Fruit fly (Drosophila melanogaster) whole organism, embryonic: ENCODE measurements around the gene CG34429.

Experiments used
- Abd-B ChIP-seq: fragments of 200-800 bp; sonication (Bioruptor generic); optimal IDR thresholded peaks from 2 replicates; lab custom pipeline; 2018; ENCODE audit warnings: missing biosample characterization, mild to moderate bottlenecking, missing genetic modification characterization, moderate library complexity
- Aef1 ChIP-seq: fragments of 200-800 bp; sonication (Bioruptor generic); IDR thresholded peaks from 3 replicates; pipeline ENCODE4 v1.3.6; 2022; ENCODE audit warnings: missing biosample characterization, missing genetic modification characterization
- Atf-2 ChIP-seq: fragments of 200-800 bp; sonication (Bioruptor generic); optimal IDR thresholded peaks from 2 replicates; lab custom pipeline; 2016; ENCODE audit warnings: missing biosample characterization, missing genetic modification characterization
- CG10366 ChIP-seq: fragments of 200-800 bp; sonication (Bioruptor generic); IDR thresholded peaks from 2 replicates; pipeline ENCODE4 v1.3.6; 2022; ENCODE audit warnings: missing biosample characterization, missing genetic modification characterization
- CG11504 ChIP-seq: fragments of 200-800 bp; sonication (Bioruptor generic); optimal IDR thresholded peaks from 3 replicates; lab custom pipeline; 2019; ENCODE audit warnings: missing biosample characterization, mild to moderate bottlenecking, missing genetic modification characterization, moderate library complexity
- CG1233 ChIP-seq: fragments of 200-800 bp; sonication (Bioruptor generic); optimal IDR thresholded peaks from 4 replicates; lab custom pipeline; 2018; ENCODE audit warnings: missing biosample characterization, mild to moderate bottlenecking, missing genetic modification characterization
- CG13424 ChIP-seq: fragments of 200-800 bp; sonication (Bioruptor generic); optimal IDR thresholded peaks from 2 replicates; lab custom pipeline; 2019; ENCODE audit warnings: missing biosample characterization, mild to moderate bottlenecking, missing genetic modification characterization, moderate library complexity
- CG13775 ChIP-seq: fragments of 200-800 bp; sonication (Bioruptor generic); optimal IDR thresholded peaks from 3 replicates; lab custom pipeline; 2017; ENCODE audit warnings: missing biosample characterization, mild to moderate bottlenecking, missing genetic modification characterization
- CG13894 ChIP-seq: fragments of 200-800 bp; sonication (Bioruptor generic); optimal IDR thresholded peaks from 3 replicates; lab custom pipeline; 2018; ENCODE audit warnings: missing biosample characterization, mild to moderate bottlenecking, missing genetic modification characterization, moderate library complexity
- CG14441 ChIP-seq: fragments of 200-800 bp; sonication (Bioruptor generic); IDR thresholded peaks from 2 replicates; pipeline ENCODE4 v1.3.6; 2022; ENCODE audit warnings: missing biosample characterization, missing genetic modification characterization
- CG14710 ChIP-seq: fragments of 200-800 bp; sonication (Bioruptor generic); optimal IDR thresholded peaks from 3 replicates; lab custom pipeline; 2019; ENCODE audit warnings: missing biosample characterization, mild to moderate bottlenecking, missing genetic modification characterization, moderate library complexity
- CG17359 ChIP-seq: fragments of 200-800 bp; sonication (Bioruptor generic); optimal IDR thresholded peaks from 3 replicates; lab custom pipeline; 2018; ENCODE audit warnings: missing biosample characterization, mild to moderate bottlenecking, missing genetic modification characterization, moderate library complexity
- CG31224 ChIP-seq: fragments of 200-800 bp; sonication (Bioruptor generic); IDR thresholded peaks from 2 replicates; pipeline ENCODE4 v1.3.6; 2022; ENCODE audit warnings: missing biosample characterization, missing genetic modification characterization
- CG32772 ChIP-seq: fragments of 200-800 bp; sonication (Bioruptor generic); IDR thresholded peaks from 2 replicates; pipeline ENCODE4 v1.3.6; 2022; ENCODE audit warnings: missing biosample characterization, missing genetic modification characterization
- CG33213 ChIP-seq: fragments of 200-800 bp; sonication (Bioruptor generic); optimal IDR thresholded peaks from 3 replicates; lab custom pipeline; 2016; ENCODE audit warnings: missing biosample characterization, missing genetic modification characterization
- CG3838 ChIP-seq: fragments of 200-800 bp; sonication (Bioruptor generic); optimal IDR thresholded peaks from 3 replicates; lab custom pipeline; 2016; ENCODE audit warnings: missing biosample characterization, missing genetic modification characterization
- CG5180 ChIP-seq: fragments of 200-800 bp; sonication (Bioruptor generic); optimal IDR thresholded peaks from 3 replicates; lab custom pipeline; 2017; ENCODE audit warnings: missing biosample characterization, missing genetic modification characterization, mild to moderate bottlenecking, moderate library complexity, missing genetic modification reagents
- CG6765 ChIP-seq: fragments of 200-800 bp; sonication (Bioruptor generic); optimal IDR thresholded peaks from 3 replicates; lab custom pipeline; 2017; ENCODE audit warnings: missing biosample characterization, mild to moderate bottlenecking, missing genetic modification characterization
- CG8388 ChIP-seq: fragments of 200-800 bp; sonication (Bioruptor generic); optimal IDR thresholded peaks from 2 replicates; lab custom pipeline; 2019; ENCODE audit warnings: missing biosample characterization, mild to moderate bottlenecking, missing genetic modification characterization, moderate library complexity
- CG9876 ChIP-seq: fragments of 200-800 bp; sonication (Bioruptor generic); optimal IDR thresholded peaks from 2 replicates; lab custom pipeline; 2016; ENCODE audit warnings: missing biosample characterization, missing genetic modification characterization
- Dek ChIP-seq: fragments of 200-800 bp; sonication (Bioruptor generic); optimal IDR thresholded peaks from 3 replicates; lab custom pipeline; 2019; ENCODE audit warnings: missing biosample characterization, mild to moderate bottlenecking, missing genetic modification characterization, moderate library complexity
- Dfd ChIP-seq, 2 experiments: fragments of >200 bp; optimal IDR thresholded peaks; 2 replicates each; lab custom pipeline; 2017; ENCODE audit warnings: missing biosample characterization in 2 of 2, missing genetic modification characterization in 2 of 2
- GATAe ChIP-seq: fragments of 200-800 bp; sonication (Bioruptor generic); conservative IDR thresholded peaks from 2 replicates; pipeline ENCODE4 v1.3.6; 2022; ENCODE audit warnings: missing biosample characterization, missing genetic modification characterization
- Hr39 ChIP-seq: fragments of >200 bp; optimal IDR thresholded peaks from 2 replicates; lab custom pipeline; 2017
- Hr78 ChIP-seq, 2 experiments: fragments of 200-800 bp in 1 of 2; fragments of >200 bp in 1 of 2; sonication (Bioruptor generic) in 1 of 2; optimal IDR thresholded peaks; 2 replicates each; lab custom pipeline; 2017 to 2019; ENCODE audit warnings: missing biosample characterization in 2 of 2, missing genetic modification characterization in 2 of 2, mild to moderate bottlenecking in 1 of 2, moderate library complexity in 1 of 2
- MESR4 ChIP-seq: fragments of 200-800 bp; sonication (Bioruptor generic); optimal IDR thresholded peaks from 2 replicates; lab custom pipeline; 2018; ENCODE audit warnings: missing biosample characterization, mild to moderate bottlenecking, missing genetic modification characterization, moderate library complexity
- MTF-1 ChIP-seq: fragments of 200-800 bp; sonication (Bioruptor generic); optimal IDR thresholded peaks from 2 replicates; lab custom pipeline; 2018; ENCODE audit warnings: missing biosample characterization, mild to moderate bottlenecking, missing genetic modification characterization, borderline replicate concordance
- NFAT ChIP-seq: fragments of 200-800 bp; sonication (Bioruptor generic); IDR thresholded peaks from 2 replicates; pipeline ENCODE4 v1.3.6; 2022; ENCODE audit warnings: missing biosample characterization, missing genetic modification characterization
- Rfx ChIP-seq: fragments of 200-800 bp; sonication (Bioruptor generic); IDR thresholded peaks from 2 replicates; pipeline ENCODE4 v1.3.6; 2022; ENCODE audit warnings: missing biosample characterization, missing genetic modification characterization
- Six4 ChIP-seq: fragments of 200-800 bp; sonication (Bioruptor generic); optimal IDR thresholded peaks from 2 replicates; lab custom pipeline; 2016; ENCODE audit warnings: missing biosample characterization, missing genetic modification characterization
- al ChIP-seq: fragments of 200-800 bp; sonication (Bioruptor generic); IDR thresholded peaks from 2 replicates; pipeline ENCODE4 v1.3.6; 2022; ENCODE audit warnings: missing biosample characterization, missing genetic modification characterization
- chm ChIP-seq: fragments of 200-800 bp; sonication (Bioruptor generic); IDR thresholded peaks from 2 replicates; pipeline ENCODE4 v1.3.6; 2022; ENCODE audit warnings: missing biosample characterization, missing genetic modification characterization
- crol ChIP-seq: fragments of 200-800 bp; sonication (Bioruptor generic); IDR thresholded peaks from 2 replicates; pipeline ENCODE4 v1.3.6; 2022; ENCODE audit warnings: missing biosample characterization, missing genetic modification characterization
- danr ChIP-seq: fragments of 200-800 bp; sonication (Bioruptor generic); IDR thresholded peaks from 2 replicates; pipeline ENCODE4 v1.3.6; 2022; ENCODE audit warnings: missing biosample characterization, missing genetic modification characterization
- fd3F ChIP-seq: fragments of 200-800 bp; sonication (Bioruptor generic); optimal IDR thresholded peaks from 2 replicates; lab custom pipeline; 2018; ENCODE audit warnings: missing biosample characterization, mild to moderate bottlenecking, missing genetic modification characterization, moderate library complexity
- gcm ChIP-seq: fragments of 200-800 bp; sonication (Bioruptor generic); optimal IDR thresholded peaks from 2 replicates; lab custom pipeline; 2019; ENCODE audit warnings: missing biosample characterization, mild to moderate bottlenecking, missing genetic modification characterization, moderate library complexity
- gem ChIP-seq: fragments of 200-800 bp; sonication (Bioruptor generic); optimal IDR thresholded peaks from 2 replicates; lab custom pipeline; 2019; ENCODE audit warnings: missing biosample characterization, mild to moderate bottlenecking, missing genetic modification characterization, moderate library complexity
- gfzf ChIP-seq: fragments of 200-800 bp; sonication (Bioruptor generic); optimal IDR thresholded peaks from 2 replicates; lab custom pipeline; 2016; ENCODE audit warnings: missing biosample characterization, mild to moderate bottlenecking, missing genetic modification characterization, moderate library complexity
- gsb-n ChIP-seq: fragments of 200-800 bp; sonication (Bioruptor generic); optimal IDR thresholded peaks from 3 replicates; lab custom pipeline; 2018; ENCODE audit warnings: missing biosample characterization, mild to moderate bottlenecking, missing genetic modification characterization
- h ChIP-seq: fragments of >200 bp; optimal IDR thresholded peaks from 2 replicates; lab custom pipeline; 2017
- hth ChIP-seq: fragments of >200 bp; optimal IDR thresholded peaks from 2 replicates; lab custom pipeline; 2017; ENCODE audit warnings: inconsistent platforms
- jigr1 ChIP-seq: fragments of 200-800 bp; sonication (Bioruptor generic); IDR thresholded peaks from 3 replicates; pipeline ENCODE4 v1.3.6; 2022; ENCODE audit warnings: missing biosample characterization, missing genetic modification characterization
- mam ChIP-seq: fragments of 200-800 bp; sonication (Bioruptor generic); optimal IDR thresholded peaks from 3 replicates; lab custom pipeline; 2016; ENCODE audit warnings: missing biosample characterization, missing genetic modification characterization
- nerfin-1 ChIP-seq: fragments of 200-800 bp; sonication (Bioruptor generic); optimal IDR thresholded peaks from 3 replicates; lab custom pipeline; 2019; ENCODE audit warnings: missing biosample characterization, mild to moderate bottlenecking, missing genetic modification characterization, moderate library complexity
- otp ChIP-seq: fragments of 200-800 bp; sonication (Bioruptor generic); IDR thresholded peaks from 3 replicates; pipeline ENCODE4, ENCODE4 v1.3.6; 2022; ENCODE audit warnings: missing biosample characterization, missing genetic modification characterization
- phol ChIP-seq: fragments of 200-800 bp; sonication (Bioruptor generic); optimal IDR thresholded peaks from 3 replicates; lab custom pipeline; 2018; ENCODE audit warnings: missing biosample characterization, mild to moderate bottlenecking, missing genetic modification characterization, moderate library complexity
- pita ChIP-seq: fragments of 200-800 bp; sonication (Bioruptor generic); optimal IDR thresholded peaks from 2 replicates; lab custom pipeline; 2017; ENCODE audit warnings: missing biosample characterization, mild to moderate bottlenecking, missing genetic modification characterization
- ro ChIP-seq: fragments of 200-800 bp; sonication (Bioruptor generic); IDR thresholded peaks from 2 replicates; pipeline ENCODE4 v1.3.6; 2022; ENCODE audit warnings: missing biosample characterization, missing genetic modification characterization
- sd ChIP-seq: fragments of 200-800 bp; sonication (Bioruptor generic); optimal IDR thresholded peaks from 3 replicates; lab custom pipeline; 2018; ENCODE audit warnings: missing biosample characterization, mild to moderate bottlenecking, missing genetic modification characterization, moderate library complexity
- so ChIP-seq: fragments of 200-800 bp; sonication (Bioruptor generic); IDR thresholded peaks from 3 replicates; pipeline ENCODE4 v1.3.6; 2022; ENCODE audit warnings: missing biosample characterization, missing genetic modification characterization

Gene CG34429

dm6 chr3L:13022854-13023560, 39.8 kb upstream of the CG34429 start, which contains the start of gene RpS12 (continued):
- peak; percentile 33 for TF ChIP-seq CG8388
- no peak for TF ChIP-seq h (lab: Kevin White, UChicago)
- TF ChIP-seq Aef1 (GFP tag; lab: Robert Waterston, UW): peak; percentile 74
- TF ChIP-seq ro (GFP tag; lab: Robert Waterston, UW): no peak
- TF ChIP-seq Atf-2 (GFP tag; lab: Kevin White, UChicago): peak; percentile 65
- peak; percentile 78 for TF ChIP-seq CG10366 (GFP tag; lab: Robert Waterston, UW)
- TF ChIP-seq Abd-B (GFP tag; lab: Kevin White, UChicago): no peak
- TF ChIP-seq Six4 (GFP tag; lab: Kevin White, UChicago): peak; percentile 30
- peak; percentile 37 for TF ChIP-seq gcm (GFP tag; lab: Kevin White, UChicago)
- peak; percentile 73 for TF ChIP-seq CG14710 (tag; lab: Kevin White, UChicago)
- no peak for TF ChIP-seq pita (GFP tag; lab: Kevin White, UChicago)
- TF ChIP-seq MTF-1: peak; percentile 94
- peak; percentile 88 for TF ChIP-seq CG9876 (GFP tag; lab: Kevin White, UChicago)
- TF ChIP-seq gsb-n (tag; lab: Kevin White, UChicago): peak; percentile 59
- TF ChIP-seq CG11504: peak; percentile 59
- TF ChIP-seq CG17359: peak; percentile 68
- TF ChIP-seq so (GFP tag; lab: Robert Waterston, UW): peak; percentile 62; the same call in 2 of the 3 replicates
- TF ChIP-seq danr (GFP tag; lab: Robert Waterston, UW): no peak
- TF ChIP-seq chm: peak; percentile 92
- no peak for TF ChIP-seq sd
- TF ChIP-seq MESR4: peak; percentile 99
- TF ChIP-seq Dek (tag; lab: Kevin White, UChicago): peak; percentile 64
- TF ChIP-seq jigr1: no peak
- no peak for TF ChIP-seq GATAe (GFP tag; lab: Robert Waterston, UW)
- peak; percentile 62 for TF ChIP-seq gem (tag; lab: Kevin White, UChicago)
- TF ChIP-seq Rfx (GFP tag; lab: Robert Waterston, UW): peak; percentile 92
- TF ChIP-seq CG13775 (GFP tag; lab: Kevin White, UChicago): peak; percentile 82
- TF ChIP-seq CG1233 (GFP tag; lab: Kevin White, UChicago): peak; percentile 77
- peak; percentile 82 for TF ChIP-seq otp
- TF ChIP-seq al (GFP tag; lab: Robert Waterston, UW): peak; percentile 58
- no peak for TF ChIP-seq Dfd (GFP tag; optimal IDR thresholded peaks at IDR 0.05; lab: Kevin White, UChicago)
- TF ChIP-seq CG5180 (GFP tag; lab: Kevin White, UChicago): peak; percentile 37
- TF ChIP-seq mam (GFP tag; lab: Kevin White, UChicago): peak; percentile 84
- TF ChIP-seq Hr39 (lab: Kevin White, UChicago): no peak
- TF ChIP-seq CG6765 (GFP tag; lab: Kevin White, UChicago): peak; percentile 86
- TF ChIP-seq nerfin-1 (tag; lab: Kevin White, UChicago): peak; percentile 69
- TF ChIP-seq phol (tag; lab: Kevin White, UChicago): peak; percentile 88
- no peak for TF ChIP-seq Hr78 (GFP tag; optimal IDR thresholded peaks at IDR 0.05; lab: Kevin White, UChicago)
- peak; percentile 62 for TF ChIP-seq CG32772 (GFP tag; lab: Robert Waterston, UW)
- TF ChIP-seq fd3F (GFP tag; lab: Kevin White, UChicago): peak; percentile 64
- TF ChIP-seq NFAT (GFP tag; lab: Robert Waterston, UW): peak; percentile 77; the same call in 1 of the 2 replicates
- TF ChIP-seq hth (lab: Kevin White, UChicago): no peak
- peak; percentile 73 for TF ChIP-seq CG13894 (tag; lab: Kevin White, UChicago)
- peak; percentile 49 for TF ChIP-seq CG3838 (GFP tag; lab: Kevin White, UChicago)
- TF ChIP-seq gfzf: peak; percentile 18
- peak; percentile 77 for TF ChIP-seq CG14441 (GFP tag; lab: Robert Waterston, UW)
- TF ChIP-seq CG31224: peak; percentile 29; the same call in 1 of the 2 replicates
- peak; percentile 45 for TF ChIP-seq CG13424 (tag; lab: Kevin White, UChicago)
- TF ChIP-seq crol (GFP tag; lab: Robert Waterston, UW): no peak
- peak; percentile 81 for TF ChIP-seq CG33213 (GFP tag; lab: Kevin White, UChicago)
